Fruit fly (Drosophila melanogaster): ENCODE results near the gene CG42853.

CG42853 gene

DNA sequence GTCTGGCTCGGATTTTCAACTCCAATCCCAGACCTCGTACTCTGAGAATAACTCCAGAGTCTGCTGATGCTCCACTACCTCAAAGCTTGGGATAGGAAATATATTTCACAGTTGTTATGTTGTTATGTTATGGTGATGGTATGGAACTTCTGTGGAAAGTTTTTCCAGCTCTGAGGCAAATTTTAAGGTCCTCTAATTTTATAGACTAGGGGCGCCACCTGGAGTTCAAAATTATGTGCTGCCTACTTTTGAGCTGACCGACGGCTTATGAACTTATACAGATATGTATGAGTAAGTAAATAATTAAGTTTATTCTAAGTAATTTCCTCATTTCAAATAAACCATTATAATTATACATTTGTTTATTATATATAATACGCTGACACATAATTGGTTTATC, 38.4 kb downstream of the CG42853 start:
- no peak for TF ChIP-seq noc (tag; optimal IDR thresholded peaks at IDR 0.05)

DNA sequence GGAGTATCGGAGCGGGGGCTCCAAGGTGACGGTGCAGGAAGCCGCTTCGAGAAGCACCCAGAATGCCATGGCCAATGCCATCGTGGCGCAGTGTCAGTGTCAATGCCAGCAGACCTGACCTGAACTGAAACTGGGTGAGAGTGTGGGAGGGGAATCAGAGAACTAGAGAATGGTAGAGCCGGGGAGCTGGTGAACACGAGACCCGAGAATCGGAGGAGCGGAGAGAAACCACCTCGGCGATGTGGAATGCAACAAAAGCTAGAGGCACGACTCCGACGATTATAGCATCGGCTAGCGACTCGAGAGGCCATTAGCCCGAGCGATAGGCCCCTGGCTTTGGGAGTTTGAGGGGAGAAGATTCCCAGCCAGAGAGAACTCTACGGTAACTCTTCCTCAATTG, 39.8 kb downstream of the CG42853 start:
- TF ChIP-seq noc (tag; optimal IDR thresholded peaks at IDR 0.05), result no peak

DNA sequence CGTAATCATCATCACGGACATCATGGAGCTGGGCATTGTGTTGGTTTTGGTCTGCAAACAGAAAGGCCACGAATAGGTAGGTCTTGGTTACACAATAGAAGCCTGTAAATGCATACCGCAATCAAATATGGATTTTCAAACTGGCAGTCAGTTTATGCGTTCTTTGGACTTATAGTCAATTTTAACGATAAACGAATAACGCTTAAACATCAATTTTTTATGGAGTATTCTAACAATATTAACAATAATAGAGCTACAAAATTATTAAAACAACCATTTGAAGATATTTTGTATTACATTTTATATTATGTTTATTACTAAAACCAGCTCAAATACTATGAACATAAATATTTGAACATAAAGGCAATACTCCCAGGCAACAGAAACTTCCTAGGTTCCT, 40.3 kb downstream of the CG42853 start:
- TF ChIP-seq noc (tag; optimal IDR thresholded peaks at IDR 0.05), result no peak

DNA sequence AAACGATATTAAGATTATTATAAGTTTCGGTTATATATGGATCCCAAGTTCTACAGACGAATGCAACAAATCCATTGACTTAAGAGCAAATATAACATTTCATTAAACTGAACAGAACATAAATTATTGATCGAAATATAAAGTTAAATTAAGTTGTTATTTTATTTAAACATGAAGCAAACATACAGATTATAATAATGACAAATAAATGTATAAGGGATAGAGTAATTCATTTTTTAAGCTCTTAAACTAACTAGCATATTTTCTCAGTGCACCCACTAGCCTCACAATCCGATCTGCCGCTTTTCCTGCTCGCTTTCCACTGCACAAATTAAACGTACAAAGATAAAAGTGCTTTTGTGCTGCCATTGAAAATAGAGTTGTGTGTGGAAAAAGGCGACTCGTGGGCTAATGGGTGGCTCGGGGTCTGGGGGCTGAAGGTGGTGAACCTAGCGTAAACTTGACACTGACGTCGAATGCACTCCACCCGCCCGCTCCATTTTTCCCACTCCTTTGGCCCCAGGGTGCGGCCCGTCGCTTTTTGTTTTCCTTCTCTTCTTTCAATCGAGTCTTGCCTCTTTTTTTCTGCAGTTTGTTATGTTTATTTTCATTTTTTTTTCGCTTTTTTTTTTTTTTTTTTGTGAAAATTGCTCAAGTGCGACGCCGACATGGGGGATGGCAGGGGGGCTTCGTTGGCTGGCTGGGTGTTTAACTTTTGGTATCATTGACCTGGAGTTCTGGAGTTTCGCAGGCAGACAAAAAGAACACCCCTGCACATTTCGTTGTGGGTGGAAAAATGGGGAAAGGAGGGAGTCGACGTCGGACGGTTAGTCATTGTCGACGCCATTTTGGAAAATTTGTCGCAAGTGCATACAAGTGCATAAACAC, 41.9 kb downstream of the CG42853 start:
- TF ChIP-seq noc (tag; optimal IDR thresholded peaks at IDR 0.05), result no peak

DNA sequence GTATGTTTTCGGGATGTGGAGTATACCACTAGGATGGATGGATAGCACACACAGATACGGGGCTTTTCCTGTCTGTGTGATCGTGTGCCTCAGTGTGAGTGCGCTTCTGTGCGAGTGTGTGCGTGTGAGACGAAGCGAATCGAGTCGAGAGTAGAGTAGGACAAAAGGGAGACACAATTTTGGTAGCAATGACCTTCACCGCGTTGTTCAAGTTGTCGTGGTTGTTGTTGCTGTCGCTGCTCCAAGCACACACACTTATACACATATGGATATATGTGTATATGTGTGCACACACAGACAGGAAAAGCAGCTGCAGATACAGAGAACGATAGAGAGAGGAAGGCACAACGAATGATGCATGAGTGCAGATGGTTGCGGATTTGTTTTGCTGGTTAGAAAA, 42.7 kb downstream of the CG42853 start:
- no peak for TF ChIP-seq noc (tag; optimal IDR thresholded peaks at IDR 0.05)

DNA sequence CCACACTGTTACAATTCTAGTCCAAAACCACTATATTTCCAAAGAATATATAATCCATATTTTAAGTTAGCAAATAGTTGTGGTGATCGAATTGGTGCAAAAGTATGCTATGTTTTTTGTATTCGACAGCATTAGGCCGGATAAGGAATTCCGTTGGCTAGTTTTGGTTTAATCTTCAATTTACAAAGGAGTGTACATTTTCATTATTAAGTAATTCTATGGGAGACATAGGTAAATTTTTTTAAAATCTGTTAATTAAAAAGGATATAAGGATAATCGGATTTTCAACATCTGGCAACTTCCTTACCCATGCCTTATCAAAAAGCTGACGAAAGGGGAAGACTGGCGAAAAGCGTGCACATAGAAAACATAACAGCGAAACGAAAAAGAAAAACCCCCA, 43.2 kb downstream of the CG42853 start:
- TF ChIP-seq noc (tag; optimal IDR thresholded peaks at IDR 0.05), result no peak

DNA sequence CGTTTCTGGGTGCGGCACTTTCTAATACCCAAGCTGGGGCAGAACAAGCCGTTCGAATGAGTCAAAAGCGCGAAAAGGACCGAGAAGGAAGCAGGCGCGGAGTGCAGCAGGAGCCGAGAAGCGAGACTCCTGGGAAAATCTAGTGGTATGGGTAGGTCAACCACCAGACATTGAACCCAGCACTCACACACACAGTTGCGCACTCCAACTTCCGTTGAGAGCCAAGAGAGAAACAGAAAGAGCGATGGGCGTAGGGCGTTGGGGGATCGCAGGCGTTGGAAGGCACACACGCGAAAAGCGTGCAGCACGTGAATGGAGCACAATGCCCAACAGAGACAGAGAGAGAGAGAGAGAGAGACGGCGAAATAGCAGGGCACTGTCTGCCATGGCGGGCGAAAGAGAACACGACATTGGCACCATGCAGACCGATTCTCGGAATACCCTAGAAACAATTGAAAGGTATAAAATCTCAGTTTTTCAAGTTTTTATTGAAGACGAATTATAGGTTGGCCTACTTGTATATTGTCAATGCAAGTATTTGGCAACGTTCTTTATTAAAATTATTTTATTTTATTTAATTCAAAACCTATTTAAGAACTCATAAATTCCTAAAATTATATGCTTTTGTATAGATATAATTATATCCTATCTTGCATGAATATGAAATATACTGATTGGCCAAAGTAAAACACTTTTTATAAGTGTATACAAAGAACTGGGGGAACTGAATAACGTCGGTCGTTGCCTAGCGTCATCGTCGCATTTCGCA, 44.0 kb downstream of the CG42853 start:
- no peak for TF ChIP-seq noc (tag; optimal IDR thresholded peaks at IDR 0.05)

DNA sequence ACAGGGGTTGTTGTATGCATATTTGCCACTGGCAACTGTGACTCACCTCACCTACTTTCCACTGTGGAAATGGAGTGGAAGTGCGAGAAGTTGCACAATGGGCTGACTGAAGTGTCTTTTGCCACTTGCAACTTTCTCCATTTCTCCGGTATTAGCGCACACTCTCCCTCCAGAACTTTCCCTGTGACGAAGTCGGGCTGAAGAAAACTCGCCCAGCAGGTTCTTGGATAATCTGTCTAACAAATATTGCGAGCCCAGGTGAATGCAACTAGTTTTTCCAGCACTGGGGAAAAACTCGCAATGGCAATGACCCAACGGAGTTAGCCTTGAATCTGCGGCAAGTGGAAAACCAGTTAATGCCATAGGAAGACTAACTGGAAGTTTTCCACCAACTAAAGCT, 45.1 kb downstream of the CG42853 start:
- TF ChIP-seq noc (tag; optimal IDR thresholded peaks at IDR 0.05), result no peak

DNA sequence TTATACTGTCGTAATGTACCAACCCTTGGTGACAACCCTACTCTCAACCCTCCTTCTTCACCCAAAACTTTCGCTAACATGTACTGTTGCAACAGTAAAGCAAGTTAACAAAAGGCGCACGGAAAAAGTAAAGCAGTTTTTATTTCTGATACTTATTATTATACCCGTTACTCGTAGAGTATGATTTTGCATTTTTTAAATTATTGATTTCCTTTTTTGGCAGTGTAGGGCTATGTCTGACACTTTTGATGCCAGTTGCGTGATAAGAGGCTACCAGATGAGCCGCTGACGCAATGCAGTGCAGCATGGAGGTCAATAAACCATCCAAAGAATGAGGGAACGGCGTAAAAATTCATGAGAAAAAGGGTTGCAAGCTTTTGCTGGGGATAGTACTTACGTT, 45.9 kb downstream of the CG42853 start:
- TF ChIP-seq noc (tag; optimal IDR thresholded peaks at IDR 0.05), result no peak

DNA sequence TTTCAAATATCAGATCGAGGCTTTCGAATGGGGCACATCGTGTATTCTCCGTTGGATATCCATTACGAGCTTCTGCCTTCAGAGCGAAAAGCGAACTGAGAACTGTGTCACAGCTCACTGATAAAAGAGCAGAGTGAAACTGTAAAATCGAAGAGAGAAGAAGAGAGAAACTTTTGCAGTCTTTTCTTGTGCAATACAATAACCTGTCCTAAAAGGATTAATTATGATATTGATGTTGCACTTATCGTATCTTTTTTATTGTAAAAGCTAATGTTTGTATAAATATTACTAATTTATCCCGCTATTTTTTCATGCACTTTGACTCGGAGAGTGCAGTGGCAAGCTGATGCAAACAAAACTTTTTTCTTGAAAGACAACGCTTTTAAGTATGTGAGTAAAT, 46.8 kb downstream of the CG42853 start:
- no peak for TF ChIP-seq noc (tag; optimal IDR thresholded peaks at IDR 0.05)

DNA sequence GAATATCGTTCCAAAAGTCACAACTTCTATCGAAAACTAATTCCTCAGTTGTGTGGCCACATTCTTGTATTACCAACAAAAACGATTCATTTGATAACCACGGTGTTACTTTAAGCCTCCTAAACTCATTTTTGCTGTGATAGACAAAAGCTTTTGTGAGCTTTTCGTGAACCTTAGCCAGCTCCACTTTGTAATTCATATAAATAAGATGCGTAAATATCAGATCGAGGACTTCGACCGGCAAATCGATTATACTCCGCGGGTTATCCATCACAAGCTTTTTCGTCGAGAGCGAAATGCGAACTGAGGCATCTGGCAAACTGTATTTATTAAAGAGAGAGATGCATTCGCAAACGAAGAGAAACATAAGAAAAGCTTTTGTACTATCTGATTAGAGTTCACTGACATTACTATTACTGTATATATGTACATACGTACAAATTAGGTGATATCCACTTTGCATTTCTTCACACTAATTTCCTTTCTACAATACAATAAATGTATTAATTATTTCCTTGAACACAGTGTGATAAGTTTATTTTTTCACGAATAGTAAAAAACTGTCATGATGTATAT, 48.1 kb downstream of the CG42853 start, which contains the start of gene CG44004:
TSS of gene CG44004 (minus strand) at position 305 of the 576 bp plus-strand sequence.
- TF ChIP-seq noc (tag; optimal IDR thresholded peaks at IDR 0.05), result no peak

DNA sequence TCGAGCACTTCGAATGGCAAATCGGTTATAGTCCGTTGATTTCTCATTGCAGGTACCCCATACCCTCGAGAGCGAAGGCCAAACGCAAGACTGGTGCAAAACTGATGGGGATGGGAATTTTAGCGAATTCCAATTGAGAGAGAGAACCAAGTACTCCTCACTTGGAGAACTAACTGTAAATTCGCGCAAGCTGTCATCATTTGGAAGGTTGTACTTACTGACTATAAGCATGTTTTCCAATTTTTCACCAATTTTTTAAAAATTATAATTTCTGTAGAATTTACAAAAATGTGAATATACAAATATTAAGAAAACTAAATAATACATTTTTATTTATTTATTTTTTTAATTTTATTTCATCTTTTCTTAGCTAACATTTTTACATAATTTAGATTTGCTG, 49.8 kb downstream of the CG42853 start, which contains the start of gene CG44005:
TSS of gene CG44005 (minus strand) at position 101 of the 400 bp plus-strand sequence.
- TF ChIP-seq noc (tag; optimal IDR thresholded peaks at IDR 0.05), result no peak

Data from whole organism, larva.